Fruit fly (Drosophila melanogaster): ENCODE measurements around the gene dysf.

- TF ChIP-seq Dfd (GFP tag; optimal IDR thresholded peaks at IDR 0.05) = no peak
- no peak for TF ChIP-seq Hr78 (GFP tag; optimal IDR thresholded peaks at IDR 0.05)
- no peak for TF ChIP-seq psq (GFP tag; optimal IDR thresholded peaks at IDR 0.05)
- no peak for TF ChIP-seq fru (GFP tag; optimal IDR thresholded peaks at IDR 0.05)
- TF ChIP-seq dsf (GFP tag; optimal IDR thresholded peaks at IDR 0.05; ENCODE audit: borderline replicate concordance) = no peak
These were observed 26.2 kb upstream of the dysf start for dm6 chr3R:26124576-26125283.
